Fruit fly (Drosophila melanogaster): ENCODE results near the gene CG17192.

DNA sequence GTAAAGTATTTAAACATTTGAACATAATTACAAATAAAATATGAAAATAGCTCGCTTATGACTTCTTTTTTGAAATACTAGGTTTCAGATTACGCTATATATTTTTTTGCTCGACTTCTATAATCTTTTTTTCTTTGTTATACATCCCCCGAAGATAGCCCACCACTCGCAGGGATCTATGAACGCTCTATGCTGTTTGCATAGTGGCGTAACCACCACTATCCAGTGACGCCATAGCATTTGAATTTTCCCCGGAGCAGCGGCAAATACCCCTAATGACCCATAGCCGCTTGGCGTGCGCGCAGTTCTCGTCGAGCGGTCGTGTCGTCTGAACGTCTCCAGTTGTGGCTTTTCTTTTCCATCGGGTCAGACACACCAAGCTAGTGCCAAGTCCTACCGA lies 39.8 kb downstream of the CG17192 start, which contains the start of the genes CG14253 and CG46313:
- TF ChIP-seq D1 (tag; optimal IDR thresholded peaks at IDR 0.05) (no peak), CG9948 (tag; optimal IDR thresholded peaks at IDR 0.05) (no peak), rn (GFP tag; IDR thresholded peaks at IDR 0.05) (no peak)

All from whole organism, pupa.